Worm (Caenorhabditis elegans): Measurements from ENCODE around the gene clec-143.
"Not testable (repeated sequence)": the region's sequence is repeated elsewhere in the genome, so short reads cannot be mapped to it uniquely, and the experiment has no call there.

Gene clec-143

ce11 chrII:10504729-10505128 is 34.6 kb upstream of the clec-143 start:
- TF ChIP-seq T22C8.4 (GFP tag; IDR thresholded peaks at IDR 0.05) (no peak), med-1 (GFP tag; optimal IDR thresholded peaks at IDR 0.05; ENCODE audit: insufficient read depth) (no peak)

DNA sequence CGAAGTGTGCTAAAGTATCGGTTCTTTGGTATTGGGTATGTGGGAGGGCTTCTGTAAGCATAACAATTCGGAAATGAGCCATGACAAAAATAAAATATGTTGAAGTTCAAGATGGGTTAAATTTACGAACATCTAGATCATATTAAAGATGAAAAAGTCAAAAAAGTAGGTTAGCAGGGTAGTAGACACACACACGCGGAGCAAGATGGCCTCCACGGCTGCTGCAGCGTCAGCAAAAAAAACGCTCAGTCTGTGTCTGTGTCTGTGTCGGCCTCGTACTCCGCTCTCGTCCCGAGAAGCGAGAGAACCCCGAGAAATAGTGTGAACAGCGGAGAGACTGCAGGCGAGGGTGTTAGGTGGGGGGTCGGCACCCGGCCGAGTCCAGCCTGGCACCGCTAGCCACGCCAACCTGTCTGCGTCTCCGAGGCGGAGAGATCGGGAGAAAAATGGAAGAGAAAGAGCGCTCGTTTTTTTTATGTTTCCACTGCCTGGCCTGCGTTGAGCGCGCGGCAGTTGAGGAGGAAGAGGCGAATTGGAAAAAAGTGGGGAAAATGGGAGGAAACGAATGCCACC is 32.5 kb upstream of the clec-143 start, which contains the start of gene myrf-1:
myrf-1 (minus strand) TSS at position 51 of the 573 bp plus-strand sequence.
- TF ChIP-seq ztf-23 (GFP tag; IDR thresholded peaks at IDR 0.05) (peak; percentile 56; the same call in 1 of the 2 replicates), klf-2 (GFP tag; conservative IDR thresholded peaks at IDR 0.05) (no peak), cog-1 (tag; optimal IDR thresholded peaks at IDR 0.05) (peak; percentile 72), med-1 (GFP tag; optimal IDR thresholded peaks at IDR 0.05; ENCODE audit: insufficient read depth) (no peak), flt-1 (GFP tag; IDR thresholded peaks at IDR 0.05) (0 out of 2 replicates have a peak, but pooled peaks have one; percentile 6), tab-1 (GFP tag; IDR thresholded peaks at IDR 0.05) (0 out of 2 replicates have a peak, but pooled peaks have one; percentile 67)

DNA sequence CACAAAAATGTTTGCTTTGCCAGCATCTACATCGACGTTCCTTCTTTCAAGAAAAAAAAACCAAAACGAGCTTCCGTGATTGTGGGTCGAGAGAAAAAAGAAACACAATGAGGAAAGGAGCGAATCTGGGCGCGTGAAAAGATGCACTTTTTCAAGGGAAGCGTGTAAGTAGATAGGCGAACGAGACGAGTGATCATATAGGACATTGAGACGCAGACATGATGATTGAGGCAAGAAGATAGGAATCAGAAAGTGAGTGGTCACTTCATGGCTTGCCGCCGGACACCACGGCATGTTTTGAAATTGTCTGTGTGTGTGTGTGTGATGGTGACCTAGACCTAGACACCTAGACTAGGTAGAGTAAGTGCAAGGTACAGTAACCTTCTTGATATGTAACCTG is 31.5 kb upstream of the clec-143 start:
- TF ChIP-seq flt-1 (GFP tag; IDR thresholded peaks at IDR 0.05) = no peak
- no peak for TF ChIP-seq ztf-23 (GFP tag; IDR thresholded peaks at IDR 0.05)
- no peak for TF ChIP-seq tab-1 (GFP tag; IDR thresholded peaks at IDR 0.05)
- TF ChIP-seq med-1 (GFP tag; optimal IDR thresholded peaks at IDR 0.05; ENCODE audit: insufficient read depth) = no peak
- TF ChIP-seq klf-2 (GFP tag; conservative IDR thresholded peaks at IDR 0.05) = no peak
- no peak for TF ChIP-seq cog-1 (tag; optimal IDR thresholded peaks at IDR 0.05)
- TF ChIP-seq T22C8.4 (GFP tag; IDR thresholded peaks at IDR 0.05) = no peak

DNA sequence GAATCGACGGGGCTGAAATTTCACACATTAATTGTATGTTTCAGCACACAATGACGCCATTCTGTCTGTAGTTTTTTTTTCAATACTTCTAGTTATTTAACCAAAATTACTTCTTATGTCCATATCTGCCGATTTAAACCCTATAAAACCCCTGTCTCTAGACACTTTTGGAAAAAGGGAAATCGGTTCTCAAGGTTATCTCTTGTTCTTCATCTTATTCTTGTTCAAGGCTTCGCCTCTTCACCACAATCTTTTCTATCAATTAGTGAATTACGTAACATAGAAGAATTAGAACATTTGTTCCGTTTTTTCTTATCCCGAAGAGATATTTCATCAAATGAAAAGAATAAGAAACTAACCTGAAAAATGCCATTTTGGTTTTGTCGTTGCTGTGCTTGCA is 30.6 kb upstream of the clec-143 start:
- no peak for TF ChIP-seq tab-1 (GFP tag; IDR thresholded peaks at IDR 0.05)

DNA sequence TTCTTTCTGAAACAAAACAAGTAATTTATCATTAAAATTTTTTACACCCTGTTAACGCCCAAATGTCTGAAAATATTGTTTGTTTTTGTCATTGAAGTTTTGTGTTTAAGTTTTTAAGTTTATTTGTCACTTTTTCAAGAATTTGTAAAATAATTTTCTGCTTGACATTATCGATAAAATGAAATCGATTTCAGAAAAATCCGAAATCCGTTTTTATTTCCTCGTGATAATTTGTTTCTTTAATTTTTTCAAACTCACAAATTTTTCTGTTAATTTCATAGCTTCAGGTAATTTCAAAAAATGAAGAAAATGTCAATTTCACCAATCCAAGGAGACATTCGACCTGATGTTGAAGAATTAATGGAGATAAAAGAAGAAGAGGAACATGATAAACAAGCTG is 25.8 kb upstream of the clec-143 start, which contains the start of gene ZK666.12:
ZK666.12 (plus strand) TSS at position 301 of the 400 bp plus-strand sequence.
- TF ChIP-seq cog-1 (tag; optimal IDR thresholded peaks at IDR 0.05) (no peak), ref-1 (GFP tag; conservative IDR thresholded peaks at IDR 0.05) (no peak), tab-1 (GFP tag; IDR thresholded peaks at IDR 0.05) (no peak), ztf-23 (GFP tag; IDR thresholded peaks at IDR 0.05) (no peak), med-1 (GFP tag; optimal IDR thresholded peaks at IDR 0.05; ENCODE audit: insufficient read depth) (no peak), flt-1 (GFP tag; IDR thresholded peaks at IDR 0.05) (no peak), T22C8.4 (GFP tag; IDR thresholded peaks at IDR 0.05) (no peak), klf-2 (GFP tag; conservative IDR thresholded peaks at IDR 0.05) (no peak)

ce11 chrII:10494467-10494866 is 24.4 kb upstream of the clec-143 start, which contains the start of gene ZK666.14:
ZK666.14 (plus strand) TSS chrII:10494767.
- TF ChIP-seq ztf-23 (GFP tag; IDR thresholded peaks at IDR 0.05) (no peak), flt-1 (GFP tag; IDR thresholded peaks at IDR 0.05) (no peak), tab-1 (GFP tag; IDR thresholded peaks at IDR 0.05) (no peak), T22C8.4 (GFP tag; IDR thresholded peaks at IDR 0.05) (no peak), ref-1 (GFP tag; conservative IDR thresholded peaks at IDR 0.05) (no peak), klf-2 (GFP tag; conservative IDR thresholded peaks at IDR 0.05) (no peak), med-1 (GFP tag; optimal IDR thresholded peaks at IDR 0.05; ENCODE audit: insufficient read depth) (no peak), cog-1 (tag; optimal IDR thresholded peaks at IDR 0.05) (no peak), ztf-29 (GFP tag; IDR thresholded peaks at IDR 0.05) (no peak)

ce11 chrII:10493034-10493433 is 22.9 kb upstream of the clec-143 start, which contains the start of gene ZK666.8:
ZK666.8 (minus strand) TSS chrII:10493134.
- TF ChIP-seq ztf-29, ztf-23, tab-1 (GFP tag; IDR thresholded peaks at IDR 0.05): not testable (repeated sequence)

- TF ChIP-seq T22C8.4 (GFP tag; IDR thresholded peaks at IDR 0.05) = no peak
- no peak for TF ChIP-seq med-1 (GFP tag; optimal IDR thresholded peaks at IDR 0.05; ENCODE audit: insufficient read depth)
- no peak for TF ChIP-seq ztf-29 (GFP tag; IDR thresholded peaks at IDR 0.05)
- no peak for TF ChIP-seq cog-1 (tag; optimal IDR thresholded peaks at IDR 0.05)
- no peak for TF ChIP-seq ref-1 (GFP tag; conservative IDR thresholded peaks at IDR 0.05)
- TF ChIP-seq flt-1 (GFP tag; IDR thresholded peaks at IDR 0.05) = no peak
- no peak for TF ChIP-seq ztf-23 (GFP tag; IDR thresholded peaks at IDR 0.05)
- TF ChIP-seq klf-2 (GFP tag; conservative IDR thresholded peaks at IDR 0.05) = no peak
- no peak for TF ChIP-seq tab-1 (GFP tag; IDR thresholded peaks at IDR 0.05)
Observed at ce11 chrII:10490329-10490728, 20.2 kb upstream of the clec-143 start, which contains the start of gene clec-61. clec-61 (minus strand) TSS chrII:10490537.

- no peak for TF ChIP-seq ref-1 (GFP tag; conservative IDR thresholded peaks at IDR 0.05)
- TF ChIP-seq med-1 (GFP tag; optimal IDR thresholded peaks at IDR 0.05; ENCODE audit: insufficient read depth) = no peak
- no peak for TF ChIP-seq ztf-29 (GFP tag; IDR thresholded peaks at IDR 0.05)
- no peak for TF ChIP-seq klf-2 (GFP tag; conservative IDR thresholded peaks at IDR 0.05)
- TF ChIP-seq flt-1 (GFP tag; IDR thresholded peaks at IDR 0.05) = no peak
- no peak for TF ChIP-seq ztf-23 (GFP tag; IDR thresholded peaks at IDR 0.05)
- no peak for TF ChIP-seq cog-1 (tag; optimal IDR thresholded peaks at IDR 0.05)
- no peak for TF ChIP-seq tab-1 (GFP tag; IDR thresholded peaks at IDR 0.05)
- TF ChIP-seq T22C8.4 (GFP tag; IDR thresholded peaks at IDR 0.05) = no peak
Observed at ce11 chrII:10486738-10487137, 16.6 kb upstream of the clec-143 start, which contains the start of gene ZK666.15. ZK666.15 (plus strand) TSS chrII:10487038.

DNA sequence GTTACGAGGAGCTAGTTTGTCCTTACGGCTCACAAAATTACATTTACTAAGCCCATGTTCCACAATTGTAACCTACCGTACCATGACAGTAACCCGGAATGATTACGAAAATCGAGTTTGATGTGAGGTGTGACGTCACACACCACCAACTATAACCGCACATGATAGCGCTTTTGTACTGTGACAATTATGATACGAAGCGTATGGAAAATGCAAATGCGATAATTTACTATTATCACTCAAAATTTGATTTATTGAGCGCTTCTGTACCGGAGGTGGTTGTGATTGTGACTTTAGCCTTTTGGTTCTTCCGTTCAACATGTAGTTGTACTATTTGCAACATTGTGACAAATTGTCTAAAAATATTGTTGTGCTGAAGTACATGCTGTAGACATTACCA is 15.5 kb upstream of the clec-143 start:
- TF ChIP-seq med-1 (GFP tag; optimal IDR thresholded peaks at IDR 0.05; ENCODE audit: insufficient read depth) = no peak
- no peak for TF ChIP-seq ztf-23 (GFP tag; IDR thresholded peaks at IDR 0.05)
- no peak for TF ChIP-seq ref-1 (GFP tag; conservative IDR thresholded peaks at IDR 0.05)
- TF ChIP-seq ztf-29 (GFP tag; IDR thresholded peaks at IDR 0.05) = no peak

All from whole organism, midembryonic.